Fruit fly (Drosophila melanogaster): ENCODE measurements around the gene CG8300.

- TF ChIP-seq psq (optimal IDR thresholded peaks at IDR 0.05) = no peak
- TF ChIP-seq h (optimal IDR thresholded peaks at IDR 0.05) = no peak
- no peak for TF ChIP-seq Sin3A (optimal IDR thresholded peaks at IDR 0.05)
- no peak for TF ChIP-seq Myc (optimal IDR thresholded peaks at IDR 0.05)
- TF ChIP-seq insv (optimal IDR thresholded peaks at IDR 0.05) = no peak
Observed at dm6 chrX:7068088-7068487, 36.6 kb upstream of the CG8300 start.

All from Kc167 (cell line).